Fruit fly (Drosophila melanogaster): Measurements from ENCODE around the gene Bgb.

DNA sequence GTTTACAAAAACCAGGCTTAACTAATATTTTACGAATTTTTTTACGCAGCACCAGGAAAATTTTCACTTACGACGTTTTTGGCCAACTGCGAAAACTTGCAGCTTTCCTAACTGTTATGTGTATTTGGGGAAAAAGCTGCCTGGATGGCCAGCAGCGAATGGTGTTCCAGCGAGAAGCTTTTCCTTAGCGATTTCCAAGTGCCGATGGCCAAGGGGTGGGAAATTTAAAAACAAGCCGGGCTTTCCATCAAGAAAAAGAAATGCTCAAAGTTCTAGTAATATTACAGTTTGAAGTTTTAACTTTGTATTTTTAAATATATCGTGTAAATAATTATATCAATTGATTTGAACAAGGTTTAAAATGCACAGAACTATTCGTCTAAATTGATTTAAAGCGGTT is 1.9 kb upstream of the Bgb start, which contains the start of gene nSyb:
- TF ChIP-seq CG12768 (GFP tag; optimal IDR thresholded peaks at IDR 0.05) (no peak), toe (GFP tag; optimal IDR thresholded peaks at IDR 0.05) (no peak)

Measured in whole organism, adult.